Fruit fly (Drosophila melanogaster): ENCODE measurements around the gene CG7600.

Gene CG7600

DNA sequence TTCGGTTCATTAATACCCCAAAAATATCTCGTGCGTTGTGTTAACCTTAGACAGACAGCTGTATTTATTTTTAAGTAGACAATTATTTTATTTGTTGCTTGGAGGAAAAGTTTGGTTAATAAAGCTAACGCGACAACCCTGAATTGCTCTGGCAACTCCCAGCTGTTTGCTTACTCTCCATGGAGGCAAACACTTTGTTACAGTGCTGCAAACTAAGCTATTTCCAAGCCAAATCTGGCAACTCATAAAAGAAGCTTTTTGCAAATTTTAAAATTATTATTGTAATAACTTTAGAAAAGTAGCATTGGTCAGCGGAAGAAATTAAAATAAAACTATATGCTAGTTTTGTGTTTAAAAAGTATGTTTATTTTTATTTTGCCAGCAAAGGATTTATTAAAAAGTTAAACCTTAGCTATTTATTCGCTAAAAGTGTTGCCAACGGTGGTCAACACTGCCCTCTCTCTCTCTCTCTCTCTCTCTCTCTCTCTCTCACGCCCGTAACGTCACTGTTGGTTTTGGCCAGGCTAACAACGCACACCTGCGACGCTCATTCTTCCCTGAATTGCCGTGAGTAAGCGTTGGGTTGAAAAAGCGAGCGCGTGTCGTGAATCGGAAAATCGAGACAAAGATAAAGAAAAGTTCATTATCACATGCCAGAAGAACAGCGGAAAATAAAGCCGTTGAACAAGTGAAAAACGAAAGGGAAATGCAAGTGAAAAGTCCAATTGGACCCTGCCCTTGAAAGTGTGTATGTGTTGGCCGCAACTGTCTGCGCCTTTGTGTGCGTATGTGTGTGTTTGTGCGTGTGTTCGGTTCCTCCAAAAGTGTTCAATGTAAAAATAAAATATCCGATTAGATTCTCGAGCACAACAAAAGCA, 4.9 kb downstream of the CG7600 start (continued):
- no peak for TF ChIP-seq CG34224 (GFP tag; IDR thresholded peaks at IDR 0.05; ENCODE audit: partially characterized antibody)
- peak; percentile 30 for TF ChIP-seq CG33557 (GFP tag; optimal IDR thresholded peaks at IDR 0.05)
- peak; percentile 78 for TF ChIP-seq CG1024 (GFP tag; IDR thresholded peaks at IDR 0.05)
- peak; percentile 80 for TF ChIP-seq MTF-1 (GFP tag; optimal IDR thresholded peaks at IDR 0.05; ENCODE audit: borderline replicate concordance)
- no peak for TF ChIP-seq ato (GFP tag; IDR thresholded peaks at IDR 0.05; ENCODE audit: partially characterized antibody)
- peak; percentile 52 for TF ChIP-seq CG15696 (tag; optimal IDR thresholded peaks at IDR 0.05)
- peak; percentile 79 for TF ChIP-seq phol (tag; optimal IDR thresholded peaks at IDR 0.05)
- TF ChIP-seq Lim3 (GFP tag; IDR thresholded peaks at IDR 0.05), result 0 out of 2 replicates have a peak, but pooled peaks have one; percentile 34
- TF ChIP-seq CG8281 (tag; optimal IDR thresholded peaks at IDR 0.05), result no peak
- peak; percentile 80 for TF ChIP-seq CG8944 (GFP tag; optimal IDR thresholded peaks at IDR 0.05)
- peak; percentile 85 for TF ChIP-seq toy (GFP tag; IDR thresholded peaks at IDR 0.05)
- TF ChIP-seq pum (GFP tag; optimal IDR thresholded peaks at IDR 0.05), result peak; percentile 85
- peak; percentile 79 for TF ChIP-seq CG1233 (GFP tag; optimal IDR thresholded peaks at IDR 0.05)
- peak; percentile 92 for TF ChIP-seq H2.0 (GFP tag; IDR thresholded peaks at IDR 0.05)
- TF ChIP-seq CG8089 (GFP tag; optimal IDR thresholded peaks at IDR 0.05), result peak; percentile 79
- TF ChIP-seq tio (GFP tag; optimal IDR thresholded peaks at IDR 0.05), result no peak
- TF ChIP-seq Abd-B (GFP tag; optimal IDR thresholded peaks at IDR 0.05), result peak; percentile 64
- TF ChIP-seq Adf1 (GFP tag; IDR thresholded peaks at IDR 0.05), result peak; percentile 69
- TF ChIP-seq CG5180 (GFP tag; optimal IDR thresholded peaks at IDR 0.05), result peak; percentile 74
- TF ChIP-seq CG11695 (GFP tag; IDR thresholded peaks at IDR 0.05), result peak; percentile 97
- peak; percentile 47 for TF ChIP-seq CG3838 (GFP tag; optimal IDR thresholded peaks at IDR 0.05)
- TF ChIP-seq CG13296 (GFP tag; optimal IDR thresholded peaks at IDR 0.05), result peak; percentile 81
- TF ChIP-seq CG7271 (tag; optimal IDR thresholded peaks at IDR 0.05), result peak; percentile 57
- peak; percentile 85 for TF ChIP-seq btn (GFP tag; optimal IDR thresholded peaks at IDR 0.05)
- TF ChIP-seq CG10366 (GFP tag; IDR thresholded peaks at IDR 0.05), result peak; percentile 83
- TF ChIP-seq sob (GFP tag; IDR thresholded peaks at IDR 0.05), result peak; percentile 94
- TF ChIP-seq gsb (GFP tag; IDR thresholded peaks at IDR 0.05), result peak; percentile 87
- TF ChIP-seq al (GFP tag; IDR thresholded peaks at IDR 0.05), result peak; percentile 91
- peak; percentile 16 for TF ChIP-seq HmgD (GFP tag; optimal IDR thresholded peaks at IDR 0.05)
- TF ChIP-seq Meics (GFP tag; optimal IDR thresholded peaks at IDR 0.05), result peak; percentile 91
- TF ChIP-seq ranshi (GFP tag; IDR thresholded peaks at IDR 0.05), result peak; percentile 94
- peak; percentile 76 for TF ChIP-seq CG17568 (GFP tag; optimal IDR thresholded peaks at IDR 0.05)
- peak; percentile 56; the same call in 1 of the 3 replicates for TF ChIP-seq CG11093 (GFP tag; IDR thresholded peaks at IDR 0.05)
- peak; percentile 94 for TF ChIP-seq zfh1 (GFP tag; IDR thresholded peaks at IDR 0.05)
- TF ChIP-seq CG8765 (GFP tag; IDR thresholded peaks at IDR 0.05), result peak; percentile 81
- TF ChIP-seq CG17829 (tag; optimal IDR thresholded peaks at IDR 0.05), result peak; percentile 86
- TF ChIP-seq CG18476 (GFP tag; optimal IDR thresholded peaks at IDR 0.05), result peak; percentile 84
- peak; percentile 52 for TF ChIP-seq run (tag; optimal IDR thresholded peaks at IDR 0.05)
- peak; percentile 84 for TF ChIP-seq Mes4 (GFP tag; optimal IDR thresholded peaks at IDR 0.05)
- peak; percentile 88 for TF ChIP-seq sr (GFP tag; IDR thresholded peaks at IDR 0.05)
- peak; percentile 83 for TF ChIP-seq CG13775 (GFP tag; optimal IDR thresholded peaks at IDR 0.05)
- TF ChIP-seq sna (GFP tag; IDR thresholded peaks at IDR 0.05; ENCODE audit: partially characterized antibody), result no peak
- TF ChIP-seq vfl (GFP tag; optimal IDR thresholded peaks at IDR 0.05), result peak; percentile 91
- TF ChIP-seq tll (GFP tag; optimal IDR thresholded peaks at IDR 0.05), result peak in 1 of 2 experiments; percentile 66
- TF ChIP-seq HmgZ (tag; optimal IDR thresholded peaks at IDR 0.05), result peak; percentile 89
- TF ChIP-seq z (GFP tag; IDR thresholded peaks at IDR 0.05), result peak; percentile 73
- peak; percentile 36 for TF ChIP-seq luna (GFP tag; optimal IDR thresholded peaks at IDR 0.05)
- TF ChIP-seq CG4820 (GFP tag; optimal IDR thresholded peaks at IDR 0.05), result peak; percentile 84
- TF ChIP-seq so (GFP tag; IDR thresholded peaks at IDR 0.05), result peak; percentile 82
